Worm (Caenorhabditis elegans) whole organism, mixed stage, embryonic: ENCODE data around the gene ZK353.9.

Experiments used
- M03D4.4 ChIP-seq: sonication (generic microtip); optimal IDR thresholded peaks from 2 replicates; lab custom pipeline; 2017; ENCODE audit warnings: mild to moderate bottlenecking, missing genetic modification characterization, missing compliant biosample characterization
- bed-3 ChIP-seq: fragments of 200-800 bp; sonication (Bioruptor generic); optimal IDR thresholded peaks from 3 replicates; lab custom pipeline; 2018; ENCODE audit warnings: mild to moderate bottlenecking, missing genetic modification characterization, moderate library complexity, missing compliant biosample characterization
- blmp-1 ChIP-seq: fragments of 150-350 bp; optimal IDR thresholded peaks from 2 replicates; lab custom pipeline; 2014; ENCODE audit warnings: missing biosample characterization, missing genetic modification characterization
- ceh-39 ChIP-seq: fragments of 150-350 bp; optimal IDR thresholded peaks from 2 replicates; lab custom pipeline; 2014; ENCODE audit warnings: missing biosample characterization, missing genetic modification characterization
- ceh-43 ChIP-seq: fragments of 200-800 bp; sonication (Bioruptor generic); optimal IDR thresholded peaks from 2 replicates; lab custom pipeline; 2018; ENCODE audit warnings: mild to moderate bottlenecking, missing genetic modification characterization, moderate library complexity, missing compliant biosample characterization
- ceh-83 ChIP-seq: fragments of 200-800 bp; sonication (Bioruptor generic); optimal IDR thresholded peaks from 2 replicates; lab custom pipeline; 2018; ENCODE audit warnings: mild to moderate bottlenecking, missing genetic modification characterization, missing compliant biosample characterization
- ces-1 ChIP-seq: fragments of 150-350 bp; optimal IDR thresholded peaks from 2 replicates; lab custom pipeline; 2014; ENCODE audit warnings: missing biosample characterization, missing genetic modification reagents, missing genetic modification characterization
- cnd-1 ChIP-seq: fragments of 200-800 bp; sonication (Bioruptor generic); optimal IDR thresholded peaks from 2 replicates; lab custom pipeline; 2018; ENCODE audit warnings: mild to moderate bottlenecking, missing genetic modification characterization, missing compliant biosample characterization
- drap-1 ChIP-seq: fragments of 200-800 bp; sonication (Bioruptor generic); optimal IDR thresholded peaks from 3 replicates; lab custom pipeline; 2018; ENCODE audit warnings: mild to moderate bottlenecking, missing genetic modification characterization, missing compliant biosample characterization
- elt-1 ChIP-seq: sonication (generic microtip); optimal IDR thresholded peaks from 2 replicates; lab custom pipeline; 2017; ENCODE audit warnings: missing genetic modification characterization, mild to moderate bottlenecking, missing compliant biosample characterization, antibody characterized with exemption, moderate library complexity, borderline replicate concordance; ENCODE audit not compliant: insufficient read depth
- elt-3 ChIP-seq: fragments of 150-350 bp; optimal IDR thresholded peaks from 2 replicates; lab custom pipeline; 2014; ENCODE audit warnings: missing biosample characterization, missing genetic modification characterization
- flh-1 ChIP-seq: fragments of 200-800 bp; sonication (Bioruptor generic); optimal IDR thresholded peaks from 2 replicates; lab custom pipeline; 2018; ENCODE audit warnings: mild to moderate bottlenecking, missing genetic modification characterization, moderate library complexity, missing compliant biosample characterization
- hlh-1 ChIP-seq: fragments of 150-350 bp; optimal IDR thresholded peaks from 2 replicates; lab custom pipeline; 2014; ENCODE audit warnings: missing biosample characterization, missing genetic modification reagents, missing genetic modification characterization
- lin-13 ChIP-seq: fragments of 150-350 bp; optimal IDR thresholded peaks from 2 replicates; lab custom pipeline; 2014; ENCODE audit warnings: missing biosample characterization, missing genetic modification characterization
- lin-32 ChIP-seq: fragments of 200-800 bp; sonication (Bioruptor generic); optimal IDR thresholded peaks from 2 replicates; lab custom pipeline; 2018; ENCODE audit warnings: mild to moderate bottlenecking, missing genetic modification characterization, missing compliant biosample characterization
- lsy-2 ChIP-seq: fragments of 150-350 bp; optimal IDR thresholded peaks from 2 replicates; lab custom pipeline; 2014; ENCODE audit warnings: missing biosample characterization, missing genetic modification characterization
- mab-5 ChIP-seq: fragments of 150-350 bp; optimal IDR thresholded peaks from 2 replicates; lab custom pipeline; 2014; ENCODE audit warnings: missing biosample characterization, missing genetic modification characterization
- mep-1 ChIP-seq: fragments of 150-350 bp; optimal IDR thresholded peaks from 2 replicates; lab custom pipeline; 2017; ENCODE audit warnings: missing biosample characterization, missing genetic modification reagents, missing genetic modification characterization, inconsistent platforms
- mls-2 ChIP-seq: sonication (generic microtip); optimal IDR thresholded peaks from 2 replicates; lab custom pipeline; 2016; ENCODE audit warnings: mild to moderate bottlenecking, missing genetic modification characterization, moderate library complexity, missing compliant biosample characterization
- nhr-12 ChIP-seq: fragments of 150-350 bp; optimal IDR thresholded peaks from 2 replicates; lab custom pipeline; 2014; ENCODE audit warnings: missing biosample characterization, missing genetic modification characterization
- nhr-2 ChIP-seq: fragments of 150-350 bp; optimal IDR thresholded peaks from 2 replicates; lab custom pipeline; 2014; ENCODE audit warnings: missing biosample characterization, missing genetic modification characterization
- nhr-237 ChIP-seq: fragments of 150-350 bp; optimal IDR thresholded peaks from 2 replicates; lab custom pipeline; 2014; ENCODE audit warnings: missing biosample characterization, missing genetic modification characterization
- nhr-28 ChIP-seq: fragments of 150-350 bp; optimal IDR thresholded peaks from 2 replicates; lab custom pipeline; 2014; ENCODE audit warnings: missing biosample characterization, missing genetic modification characterization
- nhr-76 ChIP-seq: sonication (generic microtip); optimal IDR thresholded peaks from 2 replicates; lab custom pipeline; 2017; ENCODE audit warnings: missing biosample characterization, missing genetic modification characterization
- pha-4 ChIP-seq: fragments of 150-350 bp; optimal IDR thresholded peaks from 2 replicates; lab custom pipeline; 2018; ENCODE audit warnings: missing biosample characterization, missing genetic modification reagents, missing genetic modification characterization
- sem-2 ChIP-seq: fragments of 200-800 bp; sonication (Bioruptor generic); optimal IDR thresholded peaks from 2 replicates; lab custom pipeline; 2018; ENCODE audit warnings: mild to moderate bottlenecking, missing genetic modification characterization, missing compliant biosample characterization
- snpc-4 ChIP-seq: fragments of 150-350 bp; optimal IDR thresholded peaks from 2 replicates; lab custom pipeline; 2014; ENCODE audit warnings: missing biosample characterization, missing genetic modification characterization
- sptf-1 ChIP-seq: sonication (generic microtip); optimal IDR thresholded peaks from 2 replicates; lab custom pipeline; 2017; ENCODE audit warnings: mild to moderate bottlenecking, missing genetic modification characterization, moderate library complexity, missing compliant biosample characterization
- unc-120 ChIP-seq: sonication (generic microtip); optimal IDR thresholded peaks from 2 replicates; lab custom pipeline; 2017; ENCODE audit warnings: missing genetic modification characterization, missing compliant biosample characterization; ENCODE audit not compliant: poor library complexity, severe bottlenecking
- unc-39 ChIP-seq: fragments of 150-350 bp; optimal IDR thresholded peaks from 2 replicates; lab custom pipeline; 2014; ENCODE audit warnings: missing biosample characterization, missing genetic modification characterization
- unc-62 ChIP-seq: fragments of 150-350 bp; optimal IDR thresholded peaks from 2 replicates; lab custom pipeline; 2014; ENCODE audit warnings: missing biosample characterization, missing genetic modification reagents, missing genetic modification characterization
- zip-8 ChIP-seq: fragments of 150-350 bp; optimal IDR thresholded peaks from 2 replicates; lab custom pipeline; 2014; ENCODE audit warnings: missing biosample characterization, missing genetic modification characterization

Gene ZK353.9

ce11 chrIII:8392307-8392706 lies 17.0 kb upstream of the ZK353.9 start:
- TF ChIP-seq M03D4.4, result no peak
- no peak for TF ChIP-seq mep-1 (tag; lab: Kevin White, UChicago)
- TF ChIP-seq snpc-4, result no peak
- no peak for TF ChIP-seq unc-120
- no peak for TF ChIP-seq mls-2 (tag; lab: Kevin White, UChicago)
- no peak for TF ChIP-seq elt-1
- no peak for TF ChIP-seq lsy-2 (tag; lab: Kevin White, UChicago)

DNA sequence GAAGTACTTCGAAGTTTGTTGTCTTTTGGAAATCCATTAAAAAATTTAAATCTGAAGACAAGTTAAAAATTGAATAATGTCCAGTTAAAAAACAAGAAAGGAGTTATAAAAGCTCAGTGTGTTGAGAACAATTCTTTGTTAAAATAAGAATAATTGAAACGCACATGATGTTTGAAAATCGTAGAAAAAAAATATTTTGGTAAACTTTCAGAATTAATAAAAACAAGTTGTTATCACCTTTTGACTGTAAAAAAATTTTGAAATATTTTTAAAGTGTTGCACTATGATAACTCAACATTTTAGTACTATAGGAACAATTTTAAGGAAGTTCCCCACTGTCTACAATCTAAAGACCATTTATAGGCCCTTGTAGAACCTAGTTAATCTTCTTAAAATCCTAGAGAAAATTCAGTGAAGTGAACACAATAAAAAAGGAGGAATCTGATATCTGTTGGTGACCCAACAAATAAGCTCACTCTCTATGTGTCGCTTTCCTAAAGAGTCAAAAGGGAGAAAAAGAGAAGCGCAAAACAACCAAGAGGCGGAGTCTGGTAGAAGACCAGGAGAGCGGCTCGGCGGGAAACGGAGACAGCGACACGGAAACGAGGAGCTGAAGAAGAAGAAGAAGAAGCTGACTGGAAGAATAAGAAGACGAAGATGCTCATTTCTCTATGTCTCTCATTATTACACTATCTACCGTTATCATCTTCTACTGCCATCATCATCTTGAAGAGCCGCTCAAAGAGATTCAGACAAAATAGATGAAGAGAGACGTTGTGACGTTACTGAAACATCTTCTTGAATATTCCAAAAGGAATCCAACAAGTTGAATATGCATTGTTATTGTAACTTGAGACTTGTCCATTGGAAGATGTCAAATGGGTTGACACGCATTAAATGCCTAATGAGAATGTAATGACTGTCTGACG lies 14.7 kb upstream of the ZK353.9 start, which contains the start of gene ZK353.10:
ZK353.10 (minus strand) TSS at position 51 of the 929 bp plus-strand sequence.
- TF ChIP-seq mab-5 (no peak), lin-13 (no peak), nhr-12 (tag; lab: Kevin White, UChicago) (no peak), lin-32 (no peak), hlh-1 (tag; lab: Kevin White, UChicago) (no peak), unc-62 (GFP tag; lab: Kevin White, UChicago) (no peak), ces-1 (GFP tag; lab: Kevin White, UChicago) (no peak)

DNA sequence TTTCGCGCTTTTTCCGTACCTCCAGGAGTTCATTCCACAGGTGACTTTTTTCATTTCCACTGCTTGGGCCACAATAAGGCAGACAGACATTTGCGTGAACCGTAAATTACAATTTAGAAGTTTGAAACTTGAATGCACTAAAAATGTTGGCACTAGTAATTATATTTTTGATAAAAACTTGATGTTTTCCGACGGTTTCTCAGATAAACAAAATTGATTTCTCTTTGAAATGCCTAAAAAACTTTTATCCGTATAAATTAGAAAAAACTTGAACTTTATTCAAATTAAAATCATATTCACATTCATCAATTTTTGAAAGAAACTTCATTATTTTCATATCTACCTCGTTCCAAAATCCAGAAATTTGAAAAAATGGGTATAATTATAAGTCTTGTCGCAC lies 13.6 kb upstream of the ZK353.9 start, which contains the start of gene ZK353.3:
ZK353.3 (plus strand) TSS at position 301 of the 400 bp plus-strand sequence.
- TF ChIP-seq mls-2 (tag; lab: Kevin White, UChicago) (no peak), M03D4.4 (no peak)

- TF ChIP-seq blmp-1 (tag; lab: Kevin White, UChicago) (no peak), unc-120 (no peak), ceh-43 (GFP tag; lab: Kevin White, UChicago) (no peak), unc-62 (GFP tag; lab: Kevin White, UChicago) (no peak), zip-8 (no peak), ces-1 (GFP tag; lab: Kevin White, UChicago) (no peak), sem-2 (GFP tag; lab: Kevin White, UChicago) (no peak)
Measured at ce11 chrIII:8398411-8398810, 10.9 kb upstream of the ZK353.9 start, which contains the start of gene ZK353.2. Gene ZK353.2 (plus strand): TSS chrIII:8398711.

ce11 chrIII:8400478-8400877 lies 8.8 kb upstream of the ZK353.9 start:
- no peak for TF ChIP-seq snpc-4
- no peak for TF ChIP-seq bed-3 (GFP tag; lab: Kevin White, UChicago)
- TF ChIP-seq nhr-12 (tag; lab: Kevin White, UChicago), result no peak
- no peak for TF ChIP-seq unc-62 (GFP tag; lab: Kevin White, UChicago)
- no peak for TF ChIP-seq mls-2 (tag; lab: Kevin White, UChicago)
- no peak for TF ChIP-seq ceh-43 (GFP tag; lab: Kevin White, UChicago)
- TF ChIP-seq unc-39 (tag; lab: Kevin White, UChicago), result no peak
- no peak for TF ChIP-seq M03D4.4
- TF ChIP-seq unc-120, result no peak
- no peak for TF ChIP-seq nhr-76 (tag; lab: Kevin White, UChicago)
- no peak for TF ChIP-seq drap-1 (GFP tag; lab: Kevin White, UChicago)
- TF ChIP-seq nhr-2, result no peak
- no peak for TF ChIP-seq ces-1 (GFP tag; lab: Kevin White, UChicago)
- TF ChIP-seq flh-1 (GFP tag; lab: Kevin White, UChicago), result no peak
- TF ChIP-seq nhr-28 (tag; lab: Kevin White, UChicago), result no peak
- TF ChIP-seq ceh-83, result no peak
- no peak for TF ChIP-seq sem-2 (GFP tag; lab: Kevin White, UChicago)

- TF ChIP-seq nhr-237 (no peak), unc-62 (GFP tag; lab: Kevin White, UChicago) (no peak), drap-1 (GFP tag; lab: Kevin White, UChicago) (no peak), ceh-39 (tag; lab: Kevin White, UChicago) (no peak), M03D4.4 (no peak), nhr-76 (tag; lab: Kevin White, UChicago) (no peak), elt-3 (no peak), pha-4 (tag; lab: Kevin White, UChicago) (no peak), sptf-1 (tag; lab: Kevin White, UChicago) (no peak), blmp-1 (tag; lab: Kevin White, UChicago) (no peak), nhr-28 (tag; lab: Kevin White, UChicago) (no peak), cnd-1 (tag; lab: Kevin White, UChicago) (no peak), ceh-43 (GFP tag; lab: Kevin White, UChicago) (no peak)
Measured at ce11 chrIII:8401887-8402286, 7.4 kb upstream of the ZK353.9 start, which contains the start of gene lap-1. Gene lap-1 (minus strand): TSS chrIII:8401928.
